Worm (Caenorhabditis elegans): Measurements from ENCODE around the gene Y62E10A.13.

DNA sequence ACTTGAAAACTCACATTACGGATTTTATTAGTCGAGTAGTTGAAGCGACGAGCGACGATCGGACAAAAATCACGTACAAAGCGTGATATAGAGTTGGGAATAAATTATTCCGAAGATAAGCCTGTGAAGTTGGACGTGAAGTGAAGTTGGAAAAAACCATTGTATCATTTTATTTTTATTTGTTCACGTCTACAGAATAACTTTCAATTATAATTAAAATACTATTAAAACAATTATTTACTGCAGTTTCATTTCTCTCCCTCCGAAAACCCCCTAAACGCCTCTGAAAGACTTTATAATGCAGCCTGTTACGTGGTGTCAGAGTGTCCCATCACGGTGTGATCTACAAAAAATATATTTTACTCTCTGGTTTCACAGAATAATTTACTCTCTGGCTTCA, 38.7 kb downstream of the Y62E10A.13 start, which contains the start of gene Y62E10A.3:
- TF ChIP-seq nhr-232 (tag; optimal IDR thresholded peaks at IDR 0.05) = no peak
- no peak for TF ChIP-seq madf-2 (tag; optimal IDR thresholded peaks at IDR 0.05)
- TF ChIP-seq pros-1 (tag; optimal IDR thresholded peaks at IDR 0.05) = no peak
- no peak for TF ChIP-seq ama-1 (optimal IDR thresholded peaks at IDR 0.05)
- no peak for TF ChIP-seq ceh-30 (tag; optimal IDR thresholded peaks at IDR 0.05)
- no peak for TF ChIP-seq nhr-11 (tag; optimal IDR thresholded peaks at IDR 0.05)
- no peak for TF ChIP-seq ztf-16 (tag; optimal IDR thresholded peaks at IDR 0.05)
- TF ChIP-seq rnt-1 (tag; optimal IDR thresholded peaks at IDR 0.05) = no peak
- no peak for TF ChIP-seq nfya-1 (tag; optimal IDR thresholded peaks at IDR 0.05)
- no peak for TF ChIP-seq elt-2 (tag; optimal IDR thresholded peaks at IDR 0.05)
- TF ChIP-seq fax-1 (tag; optimal IDR thresholded peaks at IDR 0.05) = no peak
- no peak for TF ChIP-seq tbx-2 (tag; optimal IDR thresholded peaks at IDR 0.05)
- no peak for TF ChIP-seq sox-4 (tag; optimal IDR thresholded peaks at IDR 0.05)
